Worm (Caenorhabditis elegans): Measurements from ENCODE around the gene C48B4.13.

The C48B4.13 gene

ce11 chrIII:9600645-9601044, 32.1 kb downstream of the C48B4.13 start, which contains the start of gene F58A4.2:
TSS of gene F58A4.2 (minus strand) at chrIII:9600745.
- TF ChIP-seq cog-1 (tag; optimal IDR thresholded peaks at IDR 0.05) (no peak), ztf-23 (GFP tag; IDR thresholded peaks at IDR 0.05) (no peak), T22C8.4 (GFP tag; IDR thresholded peaks at IDR 0.05) (no peak), ref-1 (GFP tag; conservative IDR thresholded peaks at IDR 0.05) (no peak), flt-1 (GFP tag; IDR thresholded peaks at IDR 0.05) (no peak), klf-2 (GFP tag; conservative IDR thresholded peaks at IDR 0.05) (no peak), ztf-29 (GFP tag; IDR thresholded peaks at IDR 0.05) (no peak), med-1 (GFP tag; optimal IDR thresholded peaks at IDR 0.05; ENCODE audit: insufficient read depth) (no peak), tab-1 (GFP tag; IDR thresholded peaks at IDR 0.05) (no peak)

- TF ChIP-seq ref-1 (GFP tag; conservative IDR thresholded peaks at IDR 0.05) (no peak), klf-2 (GFP tag; conservative IDR thresholded peaks at IDR 0.05) (no peak), ztf-23 (GFP tag; IDR thresholded peaks at IDR 0.05) (no peak)
Observed at ce11 chrIII:9608650-9609049, 40.1 kb downstream of the C48B4.13 start, which contains the start of gene clec-161. TSS of gene clec-161 (minus strand) at chrIII:9608750.

ce11 chrIII:9612097-9612496, 43.5 kb downstream of the C48B4.13 start, which contains the start of gene bbs-4:
TSS of gene bbs-4 (minus strand) at chrIII:9612197.
- TF ChIP-seq ref-1 (GFP tag; conservative IDR thresholded peaks at IDR 0.05) (no peak), ztf-23 (GFP tag; IDR thresholded peaks at IDR 0.05) (no peak), cog-1 (tag; optimal IDR thresholded peaks at IDR 0.05) (no peak), flt-1 (GFP tag; IDR thresholded peaks at IDR 0.05) (no peak), T22C8.4 (GFP tag; IDR thresholded peaks at IDR 0.05) (no peak), med-1 (GFP tag; optimal IDR thresholded peaks at IDR 0.05; ENCODE audit: insufficient read depth) (no peak), klf-2 (GFP tag; conservative IDR thresholded peaks at IDR 0.05) (no peak), ztf-29 (GFP tag; IDR thresholded peaks at IDR 0.05) (no peak), tab-1 (GFP tag; IDR thresholded peaks at IDR 0.05) (no peak)

ce11 chrIII:9614211-9614610, 45.7 kb downstream of the C48B4.13 start, which contains the start of the genes pri-1 and F58A4.6:
TSS of gene pri-1 (minus strand) at chrIII:9614281.
TSS of gene F58A4.6 (plus strand) at chrIII:9614482.
- TF ChIP-seq ztf-23 (GFP tag; IDR thresholded peaks at IDR 0.05) (no peak), cog-1 (tag; optimal IDR thresholded peaks at IDR 0.05) (no peak), T22C8.4 (GFP tag; IDR thresholded peaks at IDR 0.05) (no peak), ztf-29 (GFP tag; IDR thresholded peaks at IDR 0.05) (no peak), klf-2 (GFP tag; conservative IDR thresholded peaks at IDR 0.05) (no peak)

ce11 chrIII:9615114-9615513, 46.6 kb downstream of the C48B4.13 start:
- TF ChIP-seq ref-1 (GFP tag; conservative IDR thresholded peaks at IDR 0.05) (no peak), flt-1 (GFP tag; IDR thresholded peaks at IDR 0.05) (no peak), tab-1 (GFP tag; IDR thresholded peaks at IDR 0.05) (no peak), klf-2 (GFP tag; conservative IDR thresholded peaks at IDR 0.05) (no peak), cog-1 (tag; optimal IDR thresholded peaks at IDR 0.05) (no peak), ztf-29 (GFP tag; IDR thresholded peaks at IDR 0.05) (no peak), ztf-23 (GFP tag; IDR thresholded peaks at IDR 0.05) (no peak), T22C8.4 (GFP tag; IDR thresholded peaks at IDR 0.05) (no peak), med-1 (GFP tag; optimal IDR thresholded peaks at IDR 0.05; ENCODE audit: insufficient read depth) (no peak)

- TF ChIP-seq med-1 (GFP tag; optimal IDR thresholded peaks at IDR 0.05; ENCODE audit: insufficient read depth) (no peak), T22C8.4 (GFP tag; IDR thresholded peaks at IDR 0.05) (peak; percentile 85)
Observed at ce11 chrIII:9616426-9616825, 47.9 kb downstream of the C48B4.13 start, which contains the start of gene hcp-3. TSS of gene hcp-3 (minus strand) at chrIII:9616470.

ce11 chrIII:9616933-9617332, 48.4 kb downstream of the C48B4.13 start:
- TF ChIP-seq tab-1 (GFP tag; IDR thresholded peaks at IDR 0.05) (no peak), flt-1 (GFP tag; IDR thresholded peaks at IDR 0.05) (no peak), ztf-23 (GFP tag; IDR thresholded peaks at IDR 0.05) (no peak), T22C8.4 (GFP tag; IDR thresholded peaks at IDR 0.05) (no peak)

- TF ChIP-seq flt-1 (GFP tag; IDR thresholded peaks at IDR 0.05) (no peak), klf-2 (GFP tag; conservative IDR thresholded peaks at IDR 0.05) (no peak), med-1 (GFP tag; optimal IDR thresholded peaks at IDR 0.05; ENCODE audit: insufficient read depth) (no peak), ref-1 (GFP tag; conservative IDR thresholded peaks at IDR 0.05) (no peak), ztf-29 (GFP tag; IDR thresholded peaks at IDR 0.05) (no peak), cog-1 (tag; optimal IDR thresholded peaks at IDR 0.05) (no peak), ztf-23 (GFP tag; IDR thresholded peaks at IDR 0.05) (no peak), T22C8.4 (GFP tag; IDR thresholded peaks at IDR 0.05) (no peak), tab-1 (GFP tag; IDR thresholded peaks at IDR 0.05) (no peak)
Observed at ce11 chrIII:9617599-9618262, 49.2 kb downstream of the C48B4.13 start.

- TF ChIP-seq ref-1 (GFP tag; conservative IDR thresholded peaks at IDR 0.05): no peak
- TF ChIP-seq ztf-23 (GFP tag; IDR thresholded peaks at IDR 0.05): no peak; the same call in 1 of the 2 replicates
- 0 out of 2 replicates have a peak, but pooled peaks have one; percentile 8 for TF ChIP-seq flt-1 (GFP tag; IDR thresholded peaks at IDR 0.05)
- TF ChIP-seq cog-1 (tag; optimal IDR thresholded peaks at IDR 0.05): no peak
- TF ChIP-seq ztf-29 (GFP tag; IDR thresholded peaks at IDR 0.05): no peak
- 0 out of 2 replicates have a peak, but pooled peaks have one; percentile 47 for TF ChIP-seq klf-2 (GFP tag; conservative IDR thresholded peaks at IDR 0.05)
- no peak for TF ChIP-seq tab-1 (GFP tag; IDR thresholded peaks at IDR 0.05)
Observed at ce11 chrIII:9619079-9619761, 50.7 kb downstream of the C48B4.13 start, which contains the start of gene hlh-11. TSS of gene hlh-11 (plus strand) at chrIII:9619711.
